Worm (Caenorhabditis elegans) whole organism, L4 larva: Measurements from ENCODE around the gene R11D1.2.

Experiments
- ZK546.5 ChIP-seq, 2 experiments: sonication (generic microtip); optimal IDR thresholded peaks; 2 replicates each; lab custom pipeline; 2017; ENCODE audit warnings: missing biosample characterization in 2 of 2, missing genetic modification characterization in 2 of 2
- arid-1 ChIP-seq: fragments of 200-800 bp; sonication (Bioruptor generic); conservative IDR thresholded peaks from 2 replicates; pipeline ENCODE4 v1.3.6; 2022; ENCODE audit warnings: missing genetic modification reagents, missing genetic modification characterization, missing compliant biosample characterization
- nhr-11 ChIP-seq: fragments of 150-350 bp; optimal IDR thresholded peaks from 2 replicates; lab custom pipeline; 2014; ENCODE audit warnings: missing biosample characterization, missing genetic modification characterization

- TF ChIP-seq ZK546.5 (tag; optimal IDR thresholded peaks at IDR 0.05; lab: Kevin White, UChicago) (no peak), nhr-11 (tag; lab: Kevin White, UChicago) (no peak), arid-1 (no peak)
Observed at ce11 chrV:12676299-12676698, 32.1 kb upstream of the R11D1.2 start.
